Fruit fly (Drosophila melanogaster) whole organism, wandering third instar larva: ENCODE results near the gene ics.

Experiments
- Abd-B ChIP-seq: fragments of >200 bp; optimal IDR thresholded peaks from 2 replicates; lab custom pipeline; 2017; ENCODE audit warnings: missing biosample characterization, missing genetic modification characterization
- Myc ChIP-seq: fragments of >200 bp; optimal IDR thresholded peaks from 2 replicates; lab custom pipeline; 2017
- dl ChIP-seq, 2 experiments: fragments of 175-275, 200-275 bp in 1 of 2; fragments of 200-275 bp in 1 of 2; sonication (Bioruptor generic); optimal IDR thresholded peaks; lab custom pipeline; 2018; ENCODE audit warnings: mild to moderate bottlenecking in 2 of 2, missing biosample characterization in 2 of 2, missing genetic modification characterization in 2 of 2, moderate library complexity in 2 of 2; ENCODE audit not compliant: partially characterized antibody in 2 of 2, insufficient read depth in 1 of 2
- h ChIP-seq: fragments of 200-800 bp; sonication (Bioruptor generic); optimal IDR thresholded peaks from 3 replicates; lab custom pipeline; 2016; ENCODE audit warnings: missing biosample characterization, mild to moderate bottlenecking, missing genetic modification characterization
- jim ChIP-seq: fragments of 175-275, 200-325 bp; sonication (Bioruptor generic); optimal IDR thresholded peaks from 2 replicates; lab custom pipeline; 2016; ENCODE audit warnings: missing biosample characterization, mild to moderate bottlenecking, missing genetic modification characterization
- psq ChIP-seq: fragments of 200-800 bp; sonication (Bioruptor generic); optimal IDR thresholded peaks from 3 replicates; lab custom pipeline; 2017; ENCODE audit warnings: missing biosample characterization, mild to moderate bottlenecking, missing genetic modification characterization, moderate library complexity
- sage ChIP-seq: fragments of 200-800 bp; sonication (Bioruptor generic); optimal IDR thresholded peaks from 2 replicates; lab custom pipeline; 2016; ENCODE audit warnings: missing biosample characterization, mild to moderate bottlenecking, missing genetic modification characterization

dm6 chr2L:13591393-13591792, 51.0 kb downstream of the ics start:
- no peak for TF ChIP-seq dl (GFP tag; optimal IDR thresholded peaks at IDR 0.05; lab: Kevin White, UChicago; ENCODE audit: insufficient read depth in 1 of 2, partially characterized antibody in 2 of 2)
- TF ChIP-seq Myc (lab: Kevin White, UChicago): no peak
- no peak for TF ChIP-seq sage
- TF ChIP-seq h (GFP tag; lab: Kevin White, UChicago): no peak
- no peak for TF ChIP-seq jim (GFP tag; lab: Kevin White, UChicago)
- TF ChIP-seq Abd-B (GFP tag; lab: Kevin White, UChicago): no peak
- TF ChIP-seq psq (GFP tag; lab: Kevin White, UChicago): no peak
